Worm (Caenorhabditis elegans) whole organism, L3 larva: Measurements from ENCODE around the gene C33B4.4.

Source experiments
- R02D3.7 ChIP-seq: fragments of 150-350 bp; optimal IDR thresholded peaks from 2 replicates; lab custom pipeline; 2014; ENCODE audit warnings: missing biosample characterization, missing genetic modification characterization
- ZK546.5 ChIP-seq: sonication (generic microtip); optimal IDR thresholded peaks from 2 replicates; lab custom pipeline; 2017; ENCODE audit warnings: missing biosample characterization, missing genetic modification characterization
- aly-2 ChIP-seq: fragments of 150-350 bp; optimal IDR thresholded peaks from 2 replicates; lab custom pipeline; 2014; ENCODE audit warnings: missing biosample characterization, missing genetic modification characterization
- ama-1 ChIP-seq: fragments of 150-350 bp; optimal IDR thresholded peaks from 2 replicates; lab custom pipeline; 2018
- ceh-28 ChIP-seq: fragments of 150-350 bp; optimal IDR thresholded peaks from 2 replicates; lab custom pipeline; 2014; ENCODE audit warnings: missing biosample characterization, missing genetic modification reagents, missing genetic modification characterization
- ceh-82 ChIP-seq: fragments of 150-350 bp; optimal IDR thresholded peaks from 2 replicates; lab custom pipeline; 2014; ENCODE audit warnings: missing biosample characterization, missing genetic modification characterization
- egl-27 ChIP-seq: sonication (generic microtip); optimal IDR thresholded peaks from 4 replicates; lab custom pipeline; 2017; ENCODE audit warnings: missing biosample characterization, missing genetic modification reagents, missing genetic modification characterization
- egl-5 ChIP-seq: fragments of 150-350 bp; optimal IDR thresholded peaks from 2 replicates; lab custom pipeline; 2017; ENCODE audit warnings: missing biosample characterization, missing genetic modification reagents, missing genetic modification characterization, inconsistent platforms
- elt-2 ChIP-seq: sonication (generic microtip); optimal IDR thresholded peaks from 2 replicates; lab custom pipeline; 2016; ENCODE audit warnings: missing genetic modification reagents, mild to moderate bottlenecking, missing genetic modification characterization, missing compliant biosample characterization
- elt-3 ChIP-seq, 3 experiments: fragments of 150-350 bp in 1 of 3; sonication (generic microtip) in 2 of 3; optimal IDR thresholded peaks; 2 replicates in 2 of 3; 4 replicates in 1 of 3; lab custom pipeline; 2014 to 2017; ENCODE audit warnings: missing biosample characterization in 3 of 3, missing genetic modification characterization in 3 of 3
- fkh-10 ChIP-seq: sonication (generic microtip); optimal IDR thresholded peaks from 2 replicates; lab custom pipeline; 2017; ENCODE audit warnings: missing biosample characterization, missing genetic modification reagents, missing genetic modification characterization
- fos-1 ChIP-seq: fragments of 150-350 bp; optimal IDR thresholded peaks from 2 replicates; lab custom pipeline; 2014; ENCODE audit warnings: missing biosample characterization, missing genetic modification characterization
- hmg-11 ChIP-seq: sonication (generic microtip); optimal IDR thresholded peaks from 2 replicates; lab custom pipeline; 2016; ENCODE audit warnings: missing genetic modification characterization, missing compliant biosample characterization
- jun-1 ChIP-seq: fragments of 150-350 bp; optimal IDR thresholded peaks from 2 replicates; lab custom pipeline; 2014; ENCODE audit warnings: missing biosample characterization, missing genetic modification reagents, missing genetic modification characterization
- lin-15B ChIP-seq: fragments of 150-350 bp; optimal IDR thresholded peaks from 2 replicates; lab custom pipeline; 2014; ENCODE audit warnings: missing biosample characterization, missing genetic modification characterization
- lin-39 ChIP-seq: fragments of 150-350 bp; optimal IDR thresholded peaks from 2 replicates; lab custom pipeline; 2018; ENCODE audit warnings: missing biosample characterization, missing genetic modification reagents, missing genetic modification characterization
- lsy-12 ChIP-seq: sonication (generic microtip); optimal IDR thresholded peaks from 2 replicates; lab custom pipeline; 2016; ENCODE audit warnings: mild to moderate bottlenecking, missing genetic modification characterization, missing compliant biosample characterization
- mdl-1 ChIP-seq: fragments of 150-350 bp; optimal IDR thresholded peaks from 2 replicates; lab custom pipeline; 2014; ENCODE audit warnings: missing biosample characterization, missing genetic modification characterization
- mml-1 ChIP-seq: fragments of 150-350 bp; sonication (generic microtip); optimal IDR thresholded peaks from 3 replicates; lab custom pipeline; 2014; ENCODE audit warnings: missing biosample characterization, missing genetic modification characterization
- nfya-1 ChIP-seq: sonication (generic microtip); optimal IDR thresholded peaks from 2 replicates; lab custom pipeline; 2017; ENCODE audit warnings: missing genetic modification characterization, mild to moderate bottlenecking, missing compliant biosample characterization, antibody characterized with exemption, moderate library complexity; ENCODE audit not compliant: insufficient read depth
- nhr-11 ChIP-seq: fragments of 150-350 bp; optimal IDR thresholded peaks from 2 replicates; lab custom pipeline; 2014; ENCODE audit warnings: missing biosample characterization, missing genetic modification characterization
- nhr-23 ChIP-seq: fragments of 150-350 bp; optimal IDR thresholded peaks from 2 replicates; lab custom pipeline; 2014; ENCODE audit warnings: missing biosample characterization, missing genetic modification reagents, missing genetic modification characterization
- nhr-237 ChIP-seq: fragments of 150-350 bp; optimal IDR thresholded peaks from 2 replicates; lab custom pipeline; 2014; ENCODE audit warnings: missing biosample characterization, missing genetic modification characterization
- nhr-25 ChIP-seq: sonication (generic microtip); optimal IDR thresholded peaks from 2 replicates; lab custom pipeline; 2017; ENCODE audit warnings: missing biosample characterization, missing genetic modification characterization
- nhr-28 ChIP-seq: fragments of 150-350 bp; optimal IDR thresholded peaks from 2 replicates; lab custom pipeline; 2014; ENCODE audit warnings: missing biosample characterization, missing genetic modification characterization
- nhr-43 ChIP-seq: sonication (generic microtip); optimal IDR thresholded peaks from 2 replicates; lab custom pipeline; 2016; ENCODE audit warnings: mild to moderate bottlenecking, missing genetic modification characterization, missing compliant biosample characterization; ENCODE audit not compliant: poor library complexity, severe bottlenecking
- nhr-67 ChIP-seq: fragments of 150-350 bp; optimal IDR thresholded peaks from 2 replicates; lab custom pipeline; 2014; ENCODE audit warnings: missing biosample characterization, missing genetic modification characterization
- nhr-76 ChIP-seq: fragments of 150-350 bp; sonication (generic microtip); optimal IDR thresholded peaks from 5 replicates; lab custom pipeline; 2014; ENCODE audit warnings: missing biosample characterization, missing genetic modification characterization
- nhr-77 ChIP-seq: fragments of 150-350 bp; optimal IDR thresholded peaks from 2 replicates; lab custom pipeline; 2014; ENCODE audit warnings: missing biosample characterization, missing genetic modification characterization
- pha-4 ChIP-seq: fragments of 150-350 bp; optimal IDR thresholded peaks from 2 replicates; lab custom pipeline; 2014; ENCODE audit warnings: missing biosample characterization, missing genetic modification reagents, missing genetic modification characterization
- pqm-1 ChIP-seq: fragments of 150-350 bp; optimal IDR thresholded peaks from 2 replicates; lab custom pipeline; 2017; ENCODE audit warnings: missing biosample characterization, missing genetic modification characterization, inconsistent platforms
- sea-2 ChIP-seq: fragments of 150-350 bp; sonication (generic microtip); optimal IDR thresholded peaks from 4 replicates; lab custom pipeline; 2014; ENCODE audit warnings: missing biosample characterization, missing genetic modification reagents, missing genetic modification characterization
- skn-1 ChIP-seq: fragments of 150-350 bp; optimal IDR thresholded peaks from 2 replicates; lab custom pipeline; 2014; ENCODE audit warnings: missing biosample characterization, missing genetic modification characterization
- snpc-4 ChIP-seq: fragments of 150-350 bp; optimal IDR thresholded peaks from 2 replicates; lab custom pipeline; 2014; ENCODE audit warnings: missing biosample characterization, missing genetic modification characterization
- tbx-2 ChIP-seq: sonication (generic microtip); optimal IDR thresholded peaks from 2 replicates; lab custom pipeline; 2016; ENCODE audit warnings: mild to moderate bottlenecking, missing genetic modification characterization, missing compliant biosample characterization
- unc-39 ChIP-seq: sonication (generic microtip); optimal IDR thresholded peaks from 4 replicates; lab custom pipeline; 2017; ENCODE audit warnings: missing biosample characterization, missing genetic modification characterization
- unc-62 ChIP-seq: fragments of 150-350 bp; sonication (generic microtip); optimal IDR thresholded peaks from 4 replicates; lab custom pipeline; 2014; ENCODE audit warnings: missing biosample characterization, missing genetic modification reagents, missing genetic modification characterization
- zag-1 ChIP-seq: fragments of 150-350 bp; optimal IDR thresholded peaks from 2 replicates; lab custom pipeline; 2014; ENCODE audit warnings: missing biosample characterization, missing genetic modification characterization
- ztf-11 ChIP-seq: fragments of 150-350 bp; optimal IDR thresholded peaks from 2 replicates; lab custom pipeline; 2014; ENCODE audit warnings: missing biosample characterization, missing genetic modification characterization

Gene C33B4.4

ce11 chrII:11345570-11346029, 37.6 kb downstream of the C33B4.4 start, which contains the start of gene nduf-11:
TSS of gene nduf-11 (minus strand) at chrII:11345620.
- peak; percentile 17 for TF ChIP-seq zag-1 (tag; lab: Kevin White, UChicago)
- peak; percentile 69 for TF ChIP-seq tbx-2
- peak; percentile 37 for TF ChIP-seq jun-1 (tag; lab: Kevin White, UChicago)
- TF ChIP-seq elt-2 (tag; lab: Kevin White, UChicago), result peak; percentile 55
- peak; percentile 26 for TF ChIP-seq fkh-10 (GFP tag; lab: Kevin White, UChicago)
- TF ChIP-seq nhr-25 (tag; lab: Kevin White, UChicago), result peak; percentile 74
- peak; percentile 93 for TF ChIP-seq pha-4 (tag; lab: Kevin White, UChicago)
- TF ChIP-seq ceh-28 (tag; lab: Kevin White, UChicago), result peak; percentile 67
- no peak for TF ChIP-seq mml-1 (tag; lab: Kevin White, UChicago)
- peak; percentile 71 for TF ChIP-seq lsy-12 (tag; lab: Kevin White, UChicago)
- TF ChIP-seq pqm-1 (tag; lab: Kevin White, UChicago), result peak; percentile 50
- peak; percentile 89 for TF ChIP-seq nfya-1
- TF ChIP-seq R02D3.7 (tag; lab: Kevin White, UChicago), result peak; percentile 82
- peak; percentile 89 for TF ChIP-seq lin-15B (tag; lab: Kevin White, UChicago)
- TF ChIP-seq ceh-82, result peak; percentile 80
- no peak for TF ChIP-seq aly-2 (tag; lab: Kevin White, UChicago)
- TF ChIP-seq skn-1 (tag; lab: Kevin White, UChicago), result peak; percentile 84
- TF ChIP-seq nhr-67 (tag; lab: Kevin White, UChicago), result no peak
- TF ChIP-seq mdl-1 (tag; lab: Kevin White, UChicago), result no peak
- peak; percentile 32 for TF ChIP-seq unc-62 (GFP tag; lab: Kevin White, UChicago)
- TF ChIP-seq nhr-43 (tag; lab: Kevin White, UChicago), result peak; percentile 84
- peak; percentile 70 for TF ChIP-seq hmg-11 (tag; lab: Kevin White, UChicago)
- peak; percentile 93 for TF ChIP-seq nhr-23 (tag; lab: Kevin White, UChicago)
- TF ChIP-seq unc-39 (tag; lab: Kevin White, UChicago), result no peak
- TF ChIP-seq nhr-77, result peak; percentile 75
- TF ChIP-seq elt-3 (tag; optimal IDR thresholded peaks at IDR 0.05; lab: Kevin White, UChicago), result peak in 1 of 3 experiments; percentile 14
- TF ChIP-seq nhr-76 (tag; lab: Kevin White, UChicago), result no peak
- TF ChIP-seq lin-39 (tag; lab: Kevin White, UChicago), result peak; percentile 61
- peak; percentile 36 for TF ChIP-seq egl-5 (tag; lab: Kevin White, UChicago)
- no peak for TF ChIP-seq nhr-11
- peak; percentile 84 for TF ChIP-seq ama-1
- TF ChIP-seq snpc-4, result peak; percentile 86
- TF ChIP-seq egl-27 (tag; lab: Kevin White, UChicago), result no peak
- no peak for TF ChIP-seq ztf-11 (tag; lab: Kevin White, UChicago)
- TF ChIP-seq, all 47 proteins: peak for 25

DNA sequence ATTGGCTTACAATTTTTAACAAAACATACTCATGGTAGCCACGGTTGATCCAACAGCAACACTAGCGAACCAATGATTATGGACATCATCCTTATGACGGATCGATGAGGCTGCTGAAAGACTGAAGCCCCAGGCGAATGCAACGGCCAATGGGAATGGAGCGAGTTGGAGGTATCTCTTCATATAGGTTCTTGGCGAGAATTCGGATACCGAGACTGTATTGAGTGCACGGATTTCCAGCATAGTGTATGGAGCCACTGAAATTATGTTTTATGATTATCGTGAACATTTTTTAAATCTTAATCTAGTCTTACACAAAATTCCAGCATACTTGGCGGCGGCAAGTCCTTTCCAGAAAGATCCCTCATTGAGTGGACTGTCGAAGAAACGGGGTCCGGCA, 38.7 kb downstream of the C33B4.4 start:
- no peak for TF ChIP-seq nhr-28 (tag; lab: Kevin White, UChicago)
- TF ChIP-seq pha-4 (tag; lab: Kevin White, UChicago), result no peak
- TF ChIP-seq snpc-4, result no peak
- TF ChIP-seq nhr-11, result no peak
- TF ChIP-seq mdl-1 (tag; lab: Kevin White, UChicago), result no peak
- no peak for TF ChIP-seq sea-2
- TF ChIP-seq nhr-25 (tag; lab: Kevin White, UChicago), result no peak
- TF ChIP-seq ceh-82, result no peak
- no peak for TF ChIP-seq egl-27 (tag; lab: Kevin White, UChicago)
- TF ChIP-seq, all 47 proteins: peak for 0

DNA sequence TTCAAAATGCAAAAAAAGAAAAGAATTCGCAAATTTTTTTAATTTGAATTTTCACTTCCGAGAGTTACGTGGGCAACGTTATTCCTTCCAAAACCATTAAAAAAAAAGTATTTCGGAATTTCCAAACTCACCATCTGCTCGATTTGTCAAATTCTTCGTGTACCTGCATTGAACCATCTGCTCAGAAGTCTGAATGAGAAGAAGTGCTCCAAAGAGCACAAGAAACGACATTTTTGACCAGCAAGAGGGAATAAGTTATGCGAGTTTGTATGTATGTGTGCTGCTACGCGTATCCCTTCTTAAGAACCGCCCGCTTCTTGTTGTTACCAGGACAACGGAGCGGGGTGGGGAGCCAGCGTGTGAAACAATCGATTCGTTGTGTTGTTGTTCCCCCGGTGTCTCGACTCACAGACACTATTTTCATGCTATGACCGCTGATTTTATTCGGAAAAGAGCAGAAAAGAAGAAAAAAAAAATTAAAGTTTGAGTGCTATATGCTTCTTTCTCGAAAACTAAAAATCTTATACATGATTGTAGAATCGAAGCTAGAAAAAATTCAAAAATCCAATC, 39.9 kb downstream of the C33B4.4 start, which contains the start of gene lgc-20:
TSS of gene lgc-20 (minus strand) at position 311 of the 570 bp plus-strand sequence.
- TF ChIP-seq mdl-1 (tag; lab: Kevin White, UChicago) (no peak), ceh-28 (tag; lab: Kevin White, UChicago) (no peak), ZK546.5 (tag; lab: Kevin White, UChicago) (no peak), hmg-11 (tag; lab: Kevin White, UChicago) (no peak), nhr-237 (tag; lab: Kevin White, UChicago) (no peak), egl-5 (tag; lab: Kevin White, UChicago) (no peak), jun-1 (tag; lab: Kevin White, UChicago) (no peak), nhr-67 (tag; lab: Kevin White, UChicago) (no peak), fos-1 (tag; lab: Kevin White, UChicago) (no peak)
